Fruit fly (Drosophila melanogaster) whole organism, embryonic: Measurements from ENCODE around the gene Sulf1.

ENCODE experiments used
- B-H2 ChIP-seq: fragments of 200-800 bp; sonication (Bioruptor generic); optimal IDR thresholded peaks from 2 replicates; lab custom pipeline; 2018; ENCODE audit warnings: missing biosample characterization, mild to moderate bottlenecking, missing genetic modification characterization
- Bdp1 ChIP-seq: fragments of 200-800 bp; sonication (Bioruptor generic); optimal IDR thresholded peaks from 3 replicates; lab custom pipeline; 2016; ENCODE audit warnings: missing biosample characterization, missing genetic modification characterization
- CG13775 ChIP-seq: fragments of 200-800 bp; sonication (Bioruptor generic); optimal IDR thresholded peaks from 3 replicates; lab custom pipeline; 2017; ENCODE audit warnings: missing biosample characterization, mild to moderate bottlenecking, missing genetic modification characterization
- CG15514 ChIP-seq: fragments of 200-800 bp; sonication (Bioruptor generic); optimal IDR thresholded peaks from 3 replicates; lab custom pipeline; 2017; ENCODE audit warnings: missing biosample characterization, missing genetic modification characterization, mild to moderate bottlenecking, moderate library complexity, missing genetic modification reagents
- CG16779 ChIP-seq: fragments of 200-800 bp; sonication (Bioruptor generic); IDR thresholded peaks from 2 replicates; pipeline ENCODE4 v1.3.6; 2022; ENCODE audit warnings: missing biosample characterization, missing genetic modification characterization
- CG2202 ChIP-seq: fragments of 200-800 bp; sonication (Bioruptor generic); optimal IDR thresholded peaks from 2 replicates; lab custom pipeline; 2018; ENCODE audit warnings: missing biosample characterization, mild to moderate bottlenecking, missing genetic modification characterization
- CG32767 ChIP-seq: fragments of 200-800 bp; sonication (Bioruptor generic); IDR thresholded peaks from 2 replicates; pipeline ENCODE4 v1.3.6; 2022; ENCODE audit warnings: missing biosample characterization, missing genetic modification characterization
- CG43689 ChIP-seq: fragments of 200-800 bp; sonication (Bioruptor generic); IDR thresholded peaks from 2 replicates; pipeline ENCODE4 v1.3.6; 2022; ENCODE audit warnings: missing biosample characterization, missing genetic modification characterization
- CG7786 ChIP-seq: fragments of 200-800 bp; sonication (Bioruptor generic); optimal IDR thresholded peaks from 2 replicates; lab custom pipeline; 2016; ENCODE audit warnings: missing biosample characterization, missing genetic modification characterization
- CG8290 ChIP-seq, 3 experiments: fragments of 200-800 bp; sonication (Bioruptor generic); optimal IDR thresholded peaks; 2 replicates each; lab custom pipeline; 2016 to 2019; ENCODE audit warnings: missing biosample characterization in 3 of 3, missing genetic modification characterization in 3 of 3, mild to moderate bottlenecking in 2 of 3, moderate library complexity in 1 of 3
- D ChIP-seq, 2 experiments: fragments of 200-800 bp in 1 of 2; fragments of >200 bp in 1 of 2; sonication (Bioruptor generic) in 1 of 2; optimal IDR thresholded peaks; 2 replicates in 1 of 2; 3 replicates in 1 of 2; lab custom pipeline; 2017; ENCODE audit warnings: mild to moderate bottlenecking in 1 of 2, missing biosample characterization in 1 of 2, missing genetic modification characterization in 1 of 2, missing genetic modification reagents in 1 of 2
- Dref ChIP-seq: fragments of 200-800 bp; sonication (Bioruptor generic); IDR thresholded peaks from 2 replicates; pipeline ENCODE4 v1.3.6; 2022; ENCODE audit warnings: missing biosample characterization, missing genetic modification characterization
- Ets65A ChIP-seq: fragments of 200-800 bp; sonication (Bioruptor generic); peaks from one replicate; lab custom pipeline; 2016; ENCODE audit warnings: missing biosample characterization, missing genetic modification characterization
- Gug ChIP-seq: fragments of 200-800 bp; sonication (Bioruptor generic); IDR thresholded peaks from 4 replicates; pipeline ENCODE4 v1.3.6; 2022; ENCODE audit warnings: missing biosample characterization, missing genetic modification characterization
- Hand ChIP-seq: fragments of 200-800 bp; sonication (Bioruptor generic); optimal IDR thresholded peaks from 2 replicates; lab custom pipeline; 2017; ENCODE audit warnings: mild to moderate bottlenecking, missing biosample characterization, missing genetic modification reagents, missing genetic modification characterization
- Hmx ChIP-seq: fragments of 200-800 bp; sonication (Bioruptor generic); optimal IDR thresholded peaks from 2 replicates; lab custom pipeline; 2016; ENCODE audit warnings: missing biosample characterization, missing genetic modification characterization
- Hsf ChIP-seq: fragments of 200-800 bp; sonication (Bioruptor generic); optimal IDR thresholded peaks from 3 replicates; lab custom pipeline; 2016; ENCODE audit warnings: missing biosample characterization, missing genetic modification characterization
- Med ChIP-seq: fragments of 200-800 bp; sonication (Bioruptor generic); peaks from one replicate; lab custom pipeline; 2016; ENCODE audit warnings: missing biosample characterization, missing genetic modification characterization, mild to moderate bottlenecking, inconsistent platforms, moderate library complexity
- NK7.1 ChIP-seq: fragments of 200-800 bp; sonication (Bioruptor generic); optimal IDR thresholded peaks from 3 replicates; lab custom pipeline; 2016; ENCODE audit warnings: missing biosample characterization, missing genetic modification characterization
- Sry-β ChIP-seq: fragments of 200-800 bp; sonication (Bioruptor generic); optimal IDR thresholded peaks from 2 replicates; lab custom pipeline; 2018; ENCODE audit warnings: missing biosample characterization, mild to moderate bottlenecking, missing genetic modification characterization, moderate library complexity
- Sry-δ ChIP-seq: fragments of 200-800 bp; sonication (Bioruptor generic); optimal IDR thresholded peaks from 2 replicates; lab custom pipeline; 2016; ENCODE audit warnings: missing biosample characterization, missing genetic modification characterization
- Vsx1 ChIP-seq: fragments of 200-800 bp; sonication (Bioruptor generic); optimal IDR thresholded peaks from 2 replicates; lab custom pipeline; 2017; ENCODE audit warnings: missing biosample characterization, mild to moderate bottlenecking, missing genetic modification characterization, missing genetic modification reagents
- ab ChIP-seq: fragments of 200-800 bp; sonication (Bioruptor generic); optimal IDR thresholded peaks from 2 replicates; lab custom pipeline; 2016; ENCODE audit warnings: missing biosample characterization, missing genetic modification characterization
- ac ChIP-seq: fragments of 200-800 bp; sonication (Bioruptor generic); optimal IDR thresholded peaks from 3 replicates; lab custom pipeline; 2017; ENCODE audit warnings: missing biosample characterization, mild to moderate bottlenecking, missing genetic modification characterization
- bbx ChIP-seq: fragments of 200-800 bp; sonication (Bioruptor generic); IDR thresholded peaks from 2 replicates; pipeline ENCODE4 v1.3.6; 2022; ENCODE audit warnings: missing biosample characterization, missing genetic modification characterization; ENCODE audit not compliant: partially characterized antibody
- bsh ChIP-seq, 2 experiments: fragments of 200-800 bp; sonication (Bioruptor generic); optimal IDR thresholded peaks; 2 replicates each; lab custom pipeline; 2017 to 2018; ENCODE audit warnings: mild to moderate bottlenecking in 2 of 2, missing biosample characterization in 2 of 2, missing genetic modification characterization in 2 of 2, moderate library complexity in 1 of 2
- btn ChIP-seq: fragments of 200-800 bp; sonication (Bioruptor generic); optimal IDR thresholded peaks from 2 replicates; lab custom pipeline; 2016; ENCODE audit warnings: missing biosample characterization, missing genetic modification characterization
- cad ChIP-seq: fragments of >200 bp; optimal IDR thresholded peaks from 2 replicates; lab custom pipeline; 2017; ENCODE audit warnings: missing biosample characterization, missing genetic modification characterization
- cato ChIP-seq: fragments of 200-800 bp; sonication (Bioruptor generic); optimal IDR thresholded peaks from 2 replicates; lab custom pipeline; 2016; ENCODE audit warnings: missing biosample characterization, missing genetic modification characterization, borderline replicate concordance
- chinmo ChIP-seq: fragments of 200-800 bp; sonication (Bioruptor generic); IDR thresholded peaks from 4 replicates; pipeline ENCODE4 v1.3.6; 2022; ENCODE audit warnings: missing biosample characterization, missing genetic modification characterization; ENCODE audit not compliant: partially characterized antibody
- chm ChIP-seq: fragments of 200-800 bp; sonication (Bioruptor generic); IDR thresholded peaks from 2 replicates; pipeline ENCODE4 v1.3.6; 2022; ENCODE audit warnings: missing biosample characterization, missing genetic modification characterization
- dmrt11E ChIP-seq: fragments of 200-800 bp; sonication (Bioruptor generic); optimal IDR thresholded peaks from 3 replicates; lab custom pipeline; 2018; ENCODE audit warnings: missing biosample characterization, mild to moderate bottlenecking, missing genetic modification characterization, moderate library complexity
- gem ChIP-seq: fragments of 200-800 bp; sonication (Bioruptor generic); optimal IDR thresholded peaks from 2 replicates; lab custom pipeline; 2019; ENCODE audit warnings: missing biosample characterization, mild to moderate bottlenecking, missing genetic modification characterization, moderate library complexity
- her ChIP-seq: fragments of 200-800 bp; sonication (Bioruptor generic); optimal IDR thresholded peaks from 2 replicates; lab custom pipeline; 2016; ENCODE audit warnings: missing biosample characterization, missing genetic modification characterization
- insv ChIP-seq, 2 experiments: fragments of 200-800 bp; sonication (Bioruptor generic); optimal IDR thresholded peaks; 3 replicates each; lab custom pipeline; 2016 to 2018; ENCODE audit warnings: missing biosample characterization in 2 of 2, missing genetic modification characterization in 2 of 2
- nom ChIP-seq: fragments of 200-800 bp; sonication (Bioruptor generic); optimal IDR thresholded peaks from 2 replicates; lab custom pipeline; 2017; ENCODE audit warnings: missing biosample characterization, missing genetic modification characterization, mild to moderate bottlenecking, moderate library complexity, missing genetic modification reagents
- oc ChIP-seq: fragments of 200-800 bp; sonication (Bioruptor generic); optimal IDR thresholded peaks from 2 replicates; lab custom pipeline; 2018; ENCODE audit warnings: missing biosample characterization, mild to moderate bottlenecking, missing genetic modification characterization, moderate library complexity
- pan ChIP-seq, 4 experiments: fragments of >200 bp in 3 of 4; fragments of 200-800 bp in 1 of 4; sonication (Bioruptor generic) in 1 of 4; optimal IDR thresholded peaks in 3 of 4; IDR thresholded peaks in 1 of 4; 2 replicates each; pipeline versions ENCODE4 v1.3.6 to Lab custom; 2017 to 2022; ENCODE audit warnings: missing biosample characterization in 2 of 4, missing genetic modification characterization in 2 of 4, mixed read lengths in 1 of 4
- ro ChIP-seq: fragments of 200-800 bp; sonication (Bioruptor generic); IDR thresholded peaks from 2 replicates; pipeline ENCODE4 v1.3.6; 2022; ENCODE audit warnings: missing biosample characterization, missing genetic modification characterization
- shn ChIP-seq: fragments of 200-800 bp; sonication (Bioruptor generic); optimal IDR thresholded peaks from 3 replicates; lab custom pipeline; 2016; ENCODE audit warnings: missing biosample characterization, missing genetic modification characterization
- slp2 ChIP-seq: fragments of 200-800 bp; sonication (Bioruptor generic); optimal IDR thresholded peaks from 2 replicates; lab custom pipeline; 2016; ENCODE audit warnings: missing biosample characterization, missing genetic modification characterization
- toy ChIP-seq: fragments of 200-800 bp; sonication (Bioruptor generic); IDR thresholded peaks from 2 replicates; pipeline ENCODE4 v1.3.6; 2022; ENCODE audit warnings: missing biosample characterization, missing genetic modification characterization
- ttk ChIP-seq: fragments of 200-800 bp; sonication (Bioruptor generic); IDR thresholded peaks from 2 replicates; pipeline ENCODE4 v2.1.2; 2022; ENCODE audit warnings: missing biosample characterization, missing genetic modification characterization
- vvl ChIP-seq: fragments of 200-800 bp; sonication (Bioruptor generic); IDR thresholded peaks from 2 replicates; pipeline ENCODE4 v1.3.6; 2022; ENCODE audit warnings: missing biosample characterization, missing genetic modification characterization
- wdn ChIP-seq: fragments of 200-800 bp; sonication (Bioruptor generic); IDR thresholded peaks from 2 replicates; pipeline ENCODE4 v1.3.6; 2022; ENCODE audit warnings: missing biosample characterization, missing genetic modification characterization

Sulf1 gene

DNA sequence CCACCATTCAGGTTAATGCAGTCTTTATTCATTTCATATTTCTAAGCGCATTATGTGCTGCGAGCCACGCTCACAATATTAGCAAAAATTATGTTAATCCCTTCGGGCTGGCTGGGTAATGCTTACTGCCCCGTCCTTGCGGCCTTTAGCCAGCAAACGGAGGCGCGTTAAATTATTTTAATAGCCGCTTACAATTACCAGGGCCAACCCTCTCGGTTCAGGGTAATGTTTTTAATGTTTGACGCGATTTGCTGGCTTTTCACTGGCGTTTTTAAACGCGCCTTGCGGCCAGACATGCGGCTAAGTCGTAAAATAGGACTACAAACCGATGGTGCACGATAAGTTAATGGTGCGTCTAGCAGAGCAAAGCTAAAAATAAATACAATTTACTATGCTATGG is 4.6 kb downstream of the Sulf1 start (continued):
- TF ChIP-seq ttk (no peak), dmrt11E (tag; lab: Kevin White, UChicago) (no peak), Sry-δ (GFP tag; lab: Kevin White, UChicago) (no peak), bsh (GFP tag; optimal IDR thresholded peaks at IDR 0.05; lab: Kevin White, UChicago) (no peak), cad (no peak), Med (GFP tag; lab: Kevin White, UChicago) (peak; percentile 45), btn (GFP tag; lab: Kevin White, UChicago) (no peak), NK7.1 (GFP tag; lab: Kevin White, UChicago) (no peak), B-H2 (GFP tag; lab: Kevin White, UChicago) (no peak), CG2202 (tag; lab: Kevin White, UChicago) (no peak)
- TF ChIP-seq, all 482 proteins: peak for 4

DNA sequence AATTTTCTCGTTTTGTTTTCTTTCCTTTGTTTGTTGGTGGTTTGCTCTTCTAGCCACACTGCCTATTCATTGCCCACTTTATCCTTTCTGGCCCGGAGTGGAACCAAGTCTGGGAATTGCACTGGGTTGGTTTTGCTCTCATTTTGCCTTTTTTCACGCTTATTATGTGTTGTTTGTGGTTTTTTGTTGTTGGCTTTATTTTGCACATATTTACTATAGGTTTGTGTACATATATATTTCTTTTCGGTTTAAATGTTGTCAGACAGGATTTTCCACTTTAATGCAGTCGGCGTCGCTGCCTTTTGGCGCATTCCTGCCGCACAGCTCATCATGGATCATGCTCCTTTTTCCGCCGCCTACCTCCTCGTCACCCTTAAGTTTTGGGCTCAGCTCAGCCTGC is 5.0 kb downstream of the Sulf1 start:
- TF ChIP-seq bsh (GFP tag; optimal IDR thresholded peaks at IDR 0.05; lab: Kevin White, UChicago) (peak in 1 of 2 experiments; percentile 1), nom (GFP tag; lab: Kevin White, UChicago) (peak; percentile 80), bbx (GFP tag; lab: Robert Waterston, UW) (no peak), Ets65A (peak; percentile 32), chinmo (GFP tag; lab: Robert Waterston, UW) (0 out of 4 replicates have a peak, but pooled peaks have one; percentile 7), insv (GFP tag; optimal IDR thresholded peaks at IDR 0.05; lab: Kevin White, UChicago) (no peak)

DNA sequence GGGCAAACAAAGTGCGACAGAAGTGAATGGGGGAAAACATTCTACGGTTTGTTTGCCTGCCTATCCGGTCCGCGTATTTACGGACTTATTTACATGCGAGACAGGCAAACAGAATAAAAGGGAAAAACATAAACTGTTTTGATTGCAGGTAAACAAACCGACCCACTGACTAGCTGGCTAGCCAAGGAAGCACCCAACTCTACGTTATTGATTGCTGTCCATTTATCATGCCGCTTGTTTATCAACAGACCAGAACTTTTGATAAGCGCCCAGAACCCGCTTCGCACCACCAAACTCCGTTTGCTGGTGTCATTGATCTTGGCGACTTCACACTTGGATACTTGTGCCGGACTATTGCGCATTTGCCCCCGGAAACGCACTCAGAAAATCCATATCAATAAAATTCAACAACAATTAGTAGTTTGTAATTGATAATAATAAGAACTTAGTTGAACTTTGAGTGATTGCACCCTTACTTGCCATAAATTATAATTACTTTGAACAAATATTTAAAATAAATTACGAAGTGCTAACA is 7.5 kb downstream of the Sulf1 start:
- TF ChIP-seq Sry-β (GFP tag; lab: Kevin White, UChicago) (peak; percentile 37), gem (tag; lab: Kevin White, UChicago) (peak; percentile 47), CG8290 (GFP tag; optimal IDR thresholded peaks at IDR 0.05; lab: Kevin White, UChicago) (peak; percentile 68), CG8290 (tag; optimal IDR thresholded peaks at IDR 0.05; lab: Kevin White, UChicago) (peak; percentile 91 to 93), vvl (no peak), cato (GFP tag; lab: Kevin White, UChicago) (peak; percentile 62), wdn (peak; percentile 45; the same call in 1 of the 2 replicates), ro (GFP tag; lab: Robert Waterston, UW) (peak; percentile 33; the same call in 1 of the 2 replicates), Gug (GFP tag; lab: Robert Waterston, UW) (no peak), CG7786 (peak; percentile 54), shn (GFP tag; lab: Kevin White, UChicago) (peak; percentile 42), her (GFP tag; lab: Kevin White, UChicago) (peak; percentile 61), slp2 (GFP tag; lab: Kevin White, UChicago) (peak; percentile 60), Vsx1 (GFP tag; lab: Kevin White, UChicago) (peak; percentile 75), CG16779 (GFP tag; lab: Robert Waterston, UW) (0 out of 2 replicates have a peak, but pooled peaks have one; percentile 53), chm (GFP tag; lab: Robert Waterston, UW) (peak; percentile 80), Dref (GFP tag; lab: Robert Waterston, UW) (no peak), CG13775 (GFP tag; lab: Kevin White, UChicago) (peak; percentile 19), pan (optimal IDR thresholded peaks at IDR 0.05; lab: Kevin White, UChicago) (no peak), pan (GFP tag; optimal IDR thresholded peaks at IDR 0.05 in 1 of 2, IDR thresholded peaks at IDR 0.05 in 1 of 2) (peak in 1 of 2 experiments; percentile 38), oc (tag; lab: Kevin White, UChicago) (peak; percentile 25), Hsf (GFP tag; lab: Kevin White, UChicago) (peak; percentile 55), ab (GFP tag; lab: Kevin White, UChicago) (no peak), dmrt11E (tag; lab: Kevin White, UChicago) (peak; percentile 79), CG43689 (no peak), Bdp1 (GFP tag; lab: Kevin White, UChicago) (peak; percentile 78), toy (GFP tag; lab: Robert Waterston, UW) (peak; percentile 56; the same call in 1 of the 2 replicates), CG32767 (GFP tag; lab: Robert Waterston, UW) (0 out of 2 replicates have a peak, but pooled peaks have one; percentile 31), CG15514 (GFP tag; lab: Kevin White, UChicago) (peak; percentile 39), D (optimal IDR thresholded peaks at IDR 0.05; lab: Kevin White, UChicago) (no peak), D (GFP tag; optimal IDR thresholded peaks at IDR 0.05; lab: Kevin White, UChicago) (peak; percentile 55), Hmx (GFP tag; lab: Kevin White, UChicago) (no peak), Hand (GFP tag; lab: Kevin White, UChicago) (no peak), ac (GFP tag; lab: Kevin White, UChicago) (peak; percentile 60)
